Fruit fly (Drosophila melanogaster) whole organism, adult: ENCODE measurements around the gene Dis3.

Experiments
- CG11617 ChIP-seq: fragments of 200-800 bp; sonication (Bioruptor generic); optimal IDR thresholded peaks from 2 replicates; lab custom pipeline; 2017; ENCODE audit warnings: mild to moderate bottlenecking, missing biosample characterization, missing genetic modification reagents, missing genetic modification characterization
- CG14711 ChIP-seq: fragments of 200-800 bp; sonication (Bioruptor generic); optimal IDR thresholded peaks from 2 replicates; lab custom pipeline; 2018; ENCODE audit warnings: missing biosample characterization, mild to moderate bottlenecking, missing genetic modification characterization, moderate library complexity
- CG1620 ChIP-seq: fragments of 200-800 bp; sonication (Bioruptor generic); optimal IDR thresholded peaks from 2 replicates; lab custom pipeline; 2016; ENCODE audit warnings: missing biosample characterization, missing genetic modification characterization
- Crg-1 ChIP-seq: fragments of 200-800 bp; sonication (Bioruptor generic); optimal IDR thresholded peaks from 2 replicates; lab custom pipeline; 2016; ENCODE audit warnings: missing biosample characterization, missing genetic modification characterization
- Mnt ChIP-seq: fragments of 200-800 bp; sonication (Bioruptor generic); optimal IDR thresholded peaks from 2 replicates; lab custom pipeline; 2016; ENCODE audit warnings: missing biosample characterization, mild to moderate bottlenecking, missing genetic modification characterization
- bab1 ChIP-seq: fragments of 200-800 bp; sonication (Bioruptor generic); optimal IDR thresholded peaks from 3 replicates; lab custom pipeline; 2019; ENCODE audit warnings: missing biosample characterization, mild to moderate bottlenecking, missing genetic modification characterization, moderate library complexity
- cic ChIP-seq: fragments of 200-800 bp; sonication (Bioruptor generic); optimal IDR thresholded peaks from 2 replicates; lab custom pipeline; 2017; ENCODE audit warnings: missing biosample characterization, mild to moderate bottlenecking, missing genetic modification characterization, moderate library complexity
- cnc ChIP-seq, 2 experiments: fragments of >200 bp; optimal IDR thresholded peaks; 2 replicates each; lab custom pipeline; 2017
- kay ChIP-seq: fragments of 200-800 bp; sonication (Bioruptor generic); peaks from one replicate; lab custom pipeline; 2016; ENCODE audit warnings: missing biosample characterization, missing genetic modification characterization, borderline replicate concordance
- ovo ChIP-seq: fragments of 200-800 bp; sonication (Bioruptor generic); optimal IDR thresholded peaks from 2 replicates; lab custom pipeline; 2016; ENCODE audit warnings: missing biosample characterization, missing genetic modification characterization
- toe ChIP-seq: fragments of 200-800 bp; sonication (Bioruptor generic); optimal IDR thresholded peaks from 2 replicates; lab custom pipeline; 2016; ENCODE audit warnings: missing biosample characterization, missing genetic modification characterization

DNA sequence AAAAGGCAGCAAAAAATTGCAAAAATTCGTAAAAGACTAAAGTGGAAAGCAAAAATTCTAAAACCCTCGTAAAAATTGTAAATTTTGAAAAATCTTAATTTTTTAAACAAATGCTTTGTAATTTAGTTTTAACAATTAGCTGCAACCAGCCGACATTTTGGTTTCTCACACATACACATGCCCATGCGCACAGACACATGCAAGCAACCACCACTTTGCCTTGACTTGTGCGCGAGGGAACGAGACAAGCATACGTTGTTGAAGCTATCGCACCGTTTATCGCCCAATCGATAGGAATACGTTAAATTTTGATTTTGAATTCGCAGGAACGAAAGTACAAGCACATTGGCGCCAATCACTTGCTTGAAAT is 12.9 kb upstream of the Dis3 start:
- no peak for TF ChIP-seq cic (GFP tag; lab: Kevin White, UChicago)
- no peak for TF ChIP-seq CG14711 (tag; lab: Kevin White, UChicago)
- TF ChIP-seq ovo: no peak
- no peak for TF ChIP-seq kay (GFP tag; lab: Kevin White, UChicago)
- TF ChIP-seq bab1: no peak
- TF ChIP-seq Mnt (GFP tag; lab: Kevin White, UChicago): peak; percentile 42
- no peak for TF ChIP-seq toe
- TF ChIP-seq CG1620 (GFP tag; lab: Kevin White, UChicago): no peak
- no peak for TF ChIP-seq Crg-1 (GFP tag; lab: Kevin White, UChicago)
- TF ChIP-seq CG11617 (GFP tag; lab: Kevin White, UChicago): no peak
- no peak for TF ChIP-seq cnc (optimal IDR thresholded peaks at IDR 0.05; lab: Kevin White, UChicago)
